Worm (Caenorhabditis elegans) whole organism, L1 larva: Measurements from ENCODE around the gene F17E9.3.

Experiments used
- fos-1 ChIP-seq: fragments of 150-350 bp; optimal IDR thresholded peaks from 2 replicates; lab custom pipeline; 2014; ENCODE audit warnings: missing biosample characterization, missing genetic modification characterization
- mep-1 ChIP-seq: fragments of 150-350 bp; optimal IDR thresholded peaks from 2 replicates; lab custom pipeline; 2014; ENCODE audit warnings: missing biosample characterization, missing genetic modification characterization
- nhr-76 ChIP-seq: sonication (generic microtip); optimal IDR thresholded peaks from 2 replicates; lab custom pipeline; 2017; ENCODE audit warnings: missing biosample characterization, missing genetic modification characterization
- tbx-2 ChIP-seq: sonication (generic microtip); optimal IDR thresholded peaks from 2 replicates; lab custom pipeline; 2016; ENCODE audit warnings: missing genetic modification characterization, missing compliant biosample characterization

DNA sequence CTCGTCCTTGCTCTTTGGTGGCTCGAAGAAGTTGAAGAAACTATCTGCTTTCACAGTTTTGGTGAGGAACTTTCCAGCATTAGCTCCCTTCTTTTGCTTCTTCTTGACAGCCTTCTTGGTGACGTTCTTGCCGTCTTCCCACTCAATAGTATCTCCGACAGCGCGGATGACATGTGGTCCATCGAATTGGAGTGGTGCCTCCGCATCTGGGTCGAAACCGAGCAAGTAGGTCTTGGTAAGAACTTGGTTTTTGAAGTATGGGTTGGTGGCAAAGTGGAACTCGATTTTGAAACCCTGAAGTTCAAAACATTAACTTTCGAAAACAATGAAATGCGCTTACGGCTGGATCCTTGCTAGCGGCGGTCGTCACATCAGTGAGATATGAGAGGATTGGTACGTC, 23.6 kb downstream of the F17E9.3 start:
- TF ChIP-seq tbx-2 (tag; lab: Kevin White, UChicago) (no peak), fos-1 (no peak), nhr-76 (no peak), mep-1 (tag; lab: Kevin White, UChicago) (no peak)
